Worm (Caenorhabditis elegans) whole organism, L3 larva: ENCODE results near the gene Y32F6B.1.

Source experiments
- R02D3.7 ChIP-seq: fragments of 150-350 bp; optimal IDR thresholded peaks from 2 replicates; lab custom pipeline; 2014; ENCODE audit warnings: missing biosample characterization, missing genetic modification characterization
- aly-2 ChIP-seq: fragments of 150-350 bp; optimal IDR thresholded peaks from 2 replicates; lab custom pipeline; 2014; ENCODE audit warnings: missing biosample characterization, missing genetic modification characterization
- ama-1 ChIP-seq: fragments of 150-350 bp; optimal IDR thresholded peaks from 2 replicates; lab custom pipeline; 2018
- ceh-16 ChIP-seq: sonication (generic microtip); optimal IDR thresholded peaks from 2 replicates; lab custom pipeline; 2017; ENCODE audit warnings: missing biosample characterization, missing genetic modification characterization
- daf-12 ChIP-seq: fragments of 150-350 bp; optimal IDR thresholded peaks from 2 replicates; lab custom pipeline; 2014; ENCODE audit warnings: missing biosample characterization, missing genetic modification reagents, missing genetic modification characterization
- egl-27 ChIP-seq: sonication (generic microtip); optimal IDR thresholded peaks from 4 replicates; lab custom pipeline; 2017; ENCODE audit warnings: missing biosample characterization, missing genetic modification reagents, missing genetic modification characterization
- egl-5 ChIP-seq: fragments of 150-350 bp; optimal IDR thresholded peaks from 2 replicates; lab custom pipeline; 2017; ENCODE audit warnings: missing biosample characterization, missing genetic modification reagents, missing genetic modification characterization, inconsistent platforms
- elt-1 ChIP-seq: fragments of 150-350 bp; optimal IDR thresholded peaks from 2 replicates; lab custom pipeline; 2014; ENCODE audit warnings: missing biosample characterization, missing genetic modification characterization
- elt-2 ChIP-seq: sonication (generic microtip); optimal IDR thresholded peaks from 2 replicates; lab custom pipeline; 2016; ENCODE audit warnings: missing genetic modification reagents, mild to moderate bottlenecking, missing genetic modification characterization, missing compliant biosample characterization
- elt-3 ChIP-seq, 3 experiments: fragments of 150-350 bp in 1 of 3; sonication (generic microtip) in 2 of 3; optimal IDR thresholded peaks; 2 replicates in 2 of 3; 4 replicates in 1 of 3; lab custom pipeline; 2014 to 2017; ENCODE audit warnings: missing biosample characterization in 3 of 3, missing genetic modification characterization in 3 of 3
- eor-1 ChIP-seq, 2 experiments: fragments of 150-350 bp; optimal IDR thresholded peaks; 2 replicates each; lab custom pipeline; 2014 to 2018; ENCODE audit warnings: missing biosample characterization in 2 of 2, missing genetic modification characterization in 2 of 2
- fkh-10 ChIP-seq: sonication (generic microtip); optimal IDR thresholded peaks from 2 replicates; lab custom pipeline; 2017; ENCODE audit warnings: missing biosample characterization, missing genetic modification reagents, missing genetic modification characterization
- fkh-2 ChIP-seq: fragments of 150-350 bp; optimal IDR thresholded peaks from 2 replicates; lab custom pipeline; 2014; ENCODE audit warnings: missing biosample characterization, missing genetic modification reagents, missing genetic modification characterization
- fos-1 ChIP-seq: fragments of 150-350 bp; optimal IDR thresholded peaks from 2 replicates; lab custom pipeline; 2014; ENCODE audit warnings: missing biosample characterization, missing genetic modification characterization
- hmg-11 ChIP-seq: sonication (generic microtip); optimal IDR thresholded peaks from 2 replicates; lab custom pipeline; 2016; ENCODE audit warnings: missing genetic modification characterization, missing compliant biosample characterization
- jun-1 ChIP-seq: fragments of 150-350 bp; optimal IDR thresholded peaks from 2 replicates; lab custom pipeline; 2014; ENCODE audit warnings: missing biosample characterization, missing genetic modification reagents, missing genetic modification characterization
- lin-15B ChIP-seq: fragments of 150-350 bp; optimal IDR thresholded peaks from 2 replicates; lab custom pipeline; 2014; ENCODE audit warnings: missing biosample characterization, missing genetic modification characterization
- lin-39 ChIP-seq: fragments of 150-350 bp; optimal IDR thresholded peaks from 2 replicates; lab custom pipeline; 2018; ENCODE audit warnings: missing biosample characterization, missing genetic modification reagents, missing genetic modification characterization
- lsy-12 ChIP-seq: sonication (generic microtip); optimal IDR thresholded peaks from 2 replicates; lab custom pipeline; 2016; ENCODE audit warnings: mild to moderate bottlenecking, missing genetic modification characterization, missing compliant biosample characterization
- mdl-1 ChIP-seq: fragments of 150-350 bp; optimal IDR thresholded peaks from 2 replicates; lab custom pipeline; 2014; ENCODE audit warnings: missing biosample characterization, missing genetic modification characterization
- mml-1 ChIP-seq: fragments of 150-350 bp; sonication (generic microtip); optimal IDR thresholded peaks from 3 replicates; lab custom pipeline; 2014; ENCODE audit warnings: missing biosample characterization, missing genetic modification characterization
- nfya-1 ChIP-seq: sonication (generic microtip); optimal IDR thresholded peaks from 2 replicates; lab custom pipeline; 2017; ENCODE audit warnings: missing genetic modification characterization, mild to moderate bottlenecking, missing compliant biosample characterization, antibody characterized with exemption, moderate library complexity; ENCODE audit not compliant: insufficient read depth
- nhr-23 ChIP-seq: fragments of 150-350 bp; optimal IDR thresholded peaks from 2 replicates; lab custom pipeline; 2014; ENCODE audit warnings: missing biosample characterization, missing genetic modification reagents, missing genetic modification characterization
- nhr-25 ChIP-seq: sonication (generic microtip); optimal IDR thresholded peaks from 2 replicates; lab custom pipeline; 2017; ENCODE audit warnings: missing biosample characterization, missing genetic modification characterization
- nhr-28 ChIP-seq: fragments of 150-350 bp; optimal IDR thresholded peaks from 2 replicates; lab custom pipeline; 2014; ENCODE audit warnings: missing biosample characterization, missing genetic modification characterization
- nhr-43 ChIP-seq: sonication (generic microtip); optimal IDR thresholded peaks from 2 replicates; lab custom pipeline; 2016; ENCODE audit warnings: mild to moderate bottlenecking, missing genetic modification characterization, missing compliant biosample characterization; ENCODE audit not compliant: poor library complexity, severe bottlenecking
- nhr-67 ChIP-seq: fragments of 150-350 bp; optimal IDR thresholded peaks from 2 replicates; lab custom pipeline; 2014; ENCODE audit warnings: missing biosample characterization, missing genetic modification characterization
- nhr-76 ChIP-seq: fragments of 150-350 bp; sonication (generic microtip); optimal IDR thresholded peaks from 5 replicates; lab custom pipeline; 2014; ENCODE audit warnings: missing biosample characterization, missing genetic modification characterization
- pha-4 ChIP-seq: fragments of 150-350 bp; optimal IDR thresholded peaks from 2 replicates; lab custom pipeline; 2014; ENCODE audit warnings: missing biosample characterization, missing genetic modification reagents, missing genetic modification characterization
- pqm-1 ChIP-seq: fragments of 150-350 bp; optimal IDR thresholded peaks from 2 replicates; lab custom pipeline; 2017; ENCODE audit warnings: missing biosample characterization, missing genetic modification characterization, inconsistent platforms
- skn-1 ChIP-seq: fragments of 150-350 bp; optimal IDR thresholded peaks from 2 replicates; lab custom pipeline; 2014; ENCODE audit warnings: missing biosample characterization, missing genetic modification characterization
- snpc-4 ChIP-seq: fragments of 150-350 bp; optimal IDR thresholded peaks from 2 replicates; lab custom pipeline; 2014; ENCODE audit warnings: missing biosample characterization, missing genetic modification characterization
- unc-39 ChIP-seq: sonication (generic microtip); optimal IDR thresholded peaks from 4 replicates; lab custom pipeline; 2017; ENCODE audit warnings: missing biosample characterization, missing genetic modification characterization
- unc-62 ChIP-seq: fragments of 150-350 bp; sonication (generic microtip); optimal IDR thresholded peaks from 4 replicates; lab custom pipeline; 2014; ENCODE audit warnings: missing biosample characterization, missing genetic modification reagents, missing genetic modification characterization
- zag-1 ChIP-seq: fragments of 150-350 bp; optimal IDR thresholded peaks from 2 replicates; lab custom pipeline; 2014; ENCODE audit warnings: missing biosample characterization, missing genetic modification characterization
- ztf-4 ChIP-seq: fragments of 150-350 bp; optimal IDR thresholded peaks from 2 replicates; lab custom pipeline; 2014; ENCODE audit warnings: missing biosample characterization, missing genetic modification characterization

Y32F6B.1 gene

DNA sequence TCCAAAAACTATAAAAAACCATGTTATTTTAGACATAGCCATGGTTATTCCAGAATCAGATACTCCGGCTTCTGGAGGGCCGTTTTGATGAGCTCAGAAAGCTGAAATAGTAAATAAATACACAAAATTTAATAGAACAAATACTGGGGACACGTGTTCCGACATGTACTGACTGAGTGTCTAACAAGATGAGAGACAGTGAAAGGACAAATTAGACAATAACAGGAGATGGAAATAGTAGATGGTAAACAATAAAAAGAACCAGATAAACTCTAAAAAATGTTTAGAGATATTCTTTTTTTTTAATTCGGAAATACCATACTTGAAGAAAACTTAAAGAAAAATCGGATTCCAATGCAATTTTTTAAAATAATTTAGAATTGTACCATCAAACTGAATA is at the start of gene Y32F6B.1:
Gene Y32F6B.1, minus strand, starts transcription at position 101 of the 400 bp plus-strand sequence.
- TF ChIP-seq zag-1 (no peak), daf-12 (no peak), nfya-1 (tag; lab: Kevin White, UChicago) (no peak), jun-1 (tag; lab: Kevin White, UChicago) (no peak), mml-1 (tag; lab: Kevin White, UChicago) (no peak), ceh-16 (no peak), elt-2 (no peak), eor-1 (tag; optimal IDR thresholded peaks at IDR 0.05; lab: Kevin White, UChicago) (no peak), ama-1 (no peak), mdl-1 (no peak), nhr-76 (tag; lab: Kevin White, UChicago) (no peak), lin-39 (tag; lab: Kevin White, UChicago) (no peak), aly-2 (tag; lab: Kevin White, UChicago) (no peak)

DNA sequence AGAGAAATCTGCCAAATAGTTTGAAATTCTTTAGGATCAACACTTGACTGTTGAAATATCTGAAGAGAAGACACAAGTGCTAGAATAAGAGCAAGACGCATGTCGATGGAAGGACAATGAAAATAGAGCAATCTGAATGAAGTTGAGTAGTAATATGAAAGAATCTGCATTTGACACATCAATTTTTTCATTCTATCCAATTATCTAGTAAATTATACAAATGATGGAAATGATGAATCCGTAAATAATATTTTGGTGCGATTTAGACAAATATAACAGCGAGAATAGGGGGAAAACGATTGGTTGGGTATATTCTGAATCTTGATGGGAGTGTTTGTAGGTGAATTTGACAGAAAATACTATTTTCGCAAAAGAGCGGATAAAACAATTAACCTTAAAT is 48.2 kb upstream of the Y32F6B.1 start, which contains the start of gene txt-10:
Gene txt-10, minus strand, starts transcription at position 101 of the 400 bp plus-strand sequence.
- TF ChIP-seq nhr-28 (tag; lab: Kevin White, UChicago) (no peak), elt-2 (no peak), elt-1 (no peak), egl-27 (no peak), unc-39 (tag; lab: Kevin White, UChicago) (no peak), unc-62 (no peak)

ce11 chrV:10529600-10529999 is 45.1 kb upstream of the Y32F6B.1 start:
- peak; percentile 76 for TF ChIP-seq nhr-23 (tag; lab: Kevin White, UChicago)
- peak; percentile 2 for TF ChIP-seq elt-1
- TF ChIP-seq ztf-4 (tag; lab: Kevin White, UChicago): no peak
- no peak for TF ChIP-seq pha-4
- TF ChIP-seq fos-1 (tag; lab: Kevin White, UChicago): no peak
- TF ChIP-seq elt-2: no peak

ce11 chrV:10528500-10528899 is 44.0 kb upstream of the Y32F6B.1 start, which contains the start of gene F25D1.3:
F25D1.3 (plus strand) TSS chrV:10528724.
- peak; percentile 15 for TF ChIP-seq nhr-23 (tag; lab: Kevin White, UChicago)
- TF ChIP-seq pqm-1 (tag; lab: Kevin White, UChicago): no peak

- TF ChIP-seq snpc-4 (tag; lab: Kevin White, UChicago): peak; percentile 35
- no peak for TF ChIP-seq nhr-76 (tag; lab: Kevin White, UChicago)
- TF ChIP-seq hmg-11 (tag; lab: Kevin White, UChicago): peak; percentile 34
- no peak for TF ChIP-seq R02D3.7 (tag; lab: Kevin White, UChicago)
- TF ChIP-seq skn-1 (tag; lab: Kevin White, UChicago): peak; percentile 48
- TF ChIP-seq nfya-1 (tag; lab: Kevin White, UChicago): peak; percentile 58
- TF ChIP-seq nhr-25: peak; percentile 52
- TF ChIP-seq elt-3 (tag; optimal IDR thresholded peaks at IDR 0.05; lab: Kevin White, UChicago): no peak
- peak; percentile 93 for TF ChIP-seq nhr-43 (tag; lab: Kevin White, UChicago)
- TF ChIP-seq lsy-12: peak; percentile 19
- peak; percentile 45 for TF ChIP-seq elt-2
- TF ChIP-seq lin-15B (tag; lab: Kevin White, UChicago): peak; percentile 63
- TF ChIP-seq pqm-1 (tag; lab: Kevin White, UChicago): peak; percentile 4
- TF ChIP-seq unc-62: no peak
- peak; percentile 63 for TF ChIP-seq nhr-23 (tag; lab: Kevin White, UChicago)
Observed at ce11 chrV:10525902-10526301, 41.4 kb upstream of the Y32F6B.1 start, which contains the start of the genes C35A5.8 and hda-11. C35A5.8 (minus strand) TSS chrV:10525908. hda-11 (plus strand) TSS chrV:10526184.

ce11 chrV:10516702-10517101 is 32.2 kb upstream of the Y32F6B.1 start:
- TF ChIP-seq nfya-1 (tag; lab: Kevin White, UChicago) (no peak), nhr-67 (no peak), fkh-2 (tag; lab: Kevin White, UChicago) (no peak), ztf-4 (tag; lab: Kevin White, UChicago) (no peak), zag-1 (no peak), egl-5 (tag; lab: Kevin White, UChicago) (no peak), jun-1 (tag; lab: Kevin White, UChicago) (no peak), fkh-10 (GFP tag; lab: Kevin White, UChicago) (peak; percentile 53), lsy-12 (no peak)
